Fruit fly (Drosophila melanogaster): Measurements from ENCODE around the gene CG42780.

The CG42780 gene

dm6 chrX:7298323-7298722 lies 33.7 kb downstream of the CG42780 start:
- TF ChIP-seq lab (GFP tag; optimal IDR thresholded peaks at IDR 0.05): no peak
- TF ChIP-seq gem (tag; optimal IDR thresholded peaks at IDR 0.05): no peak
- peak; percentile 54 for TF ChIP-seq Med (GFP tag)
- no peak for TF ChIP-seq ac (GFP tag; optimal IDR thresholded peaks at IDR 0.05)

dm6 chrX:7296721-7297227 lies 35.2 kb downstream of the CG42780 start:
- no peak for TF ChIP-seq CG17829 (tag; optimal IDR thresholded peaks at IDR 0.05)
- peak; percentile 97 for TF ChIP-seq cad (GFP tag; optimal IDR thresholded peaks at IDR 0.05)
- TF ChIP-seq Bdp1 (GFP tag; optimal IDR thresholded peaks at IDR 0.05): no peak
- no peak for TF ChIP-seq CG4707 (GFP tag; optimal IDR thresholded peaks at IDR 0.05)
- peak; percentile 76 for TF ChIP-seq CG7271 (tag; optimal IDR thresholded peaks at IDR 0.05)
- TF ChIP-seq dan (GFP tag; IDR thresholded peaks at IDR 0.05): no peak
- TF ChIP-seq CG3163 (GFP tag; optimal IDR thresholded peaks at IDR 0.05): no peak
- TF ChIP-seq CG11696 (GFP tag; IDR thresholded peaks at IDR 0.05): no peak
- TF ChIP-seq croc (GFP tag; conservative IDR thresholded peaks at IDR 0.05): no peak
- no peak for TF ChIP-seq usp (GFP tag; optimal IDR thresholded peaks at IDR 0.05)
- TF ChIP-seq hkb (optimal IDR thresholded peaks at IDR 0.05): no peak
- TF ChIP-seq hkb (GFP tag; IDR thresholded peaks at IDR 0.05): no peak
- TF ChIP-seq CG18476 (GFP tag; optimal IDR thresholded peaks at IDR 0.05): no peak
- TF ChIP-seq CTCF (GFP tag; optimal IDR thresholded peaks at IDR 0.05): no peak
- TF ChIP-seq Rfx (GFP tag; IDR thresholded peaks at IDR 0.05): no peak
- peak; percentile 70 for TF ChIP-seq CG15479 (GFP tag; optimal IDR thresholded peaks at IDR 0.05)
- no peak for TF ChIP-seq kni (GFP tag; optimal IDR thresholded peaks at IDR 0.05)
- TF ChIP-seq CG10274 (GFP tag; optimal IDR thresholded peaks at IDR 0.05): no peak
- TF ChIP-seq B-H1 (GFP tag; IDR thresholded peaks at IDR 0.05): no peak
- TF ChIP-seq dpn (GFP tag; optimal IDR thresholded peaks at IDR 0.05): no peak
- TF ChIP-seq CG33557 (GFP tag; optimal IDR thresholded peaks at IDR 0.05): no peak
- no peak for TF ChIP-seq sob (GFP tag; IDR thresholded peaks at IDR 0.05)
- TF ChIP-seq sisA (GFP tag; IDR thresholded peaks at IDR 0.05): no peak
- no peak for TF ChIP-seq Nf-YC (tag; optimal IDR thresholded peaks at IDR 0.05)
- TF ChIP-seq h (optimal IDR thresholded peaks at IDR 0.05): no peak
- TF ChIP-seq CG8478 (optimal IDR thresholded peaks at IDR 0.05): no peak
- no peak for TF ChIP-seq Oli (tag; optimal IDR thresholded peaks at IDR 0.05)
- TF ChIP-seq CG2202 (tag; optimal IDR thresholded peaks at IDR 0.05): no peak
- TF ChIP-seq sens-2 (GFP tag; IDR thresholded peaks at IDR 0.05): no peak
- TF ChIP-seq tll (GFP tag; optimal IDR thresholded peaks at IDR 0.05): peak in 1 of 2 experiments; percentile 85
- no peak for TF ChIP-seq CG1529 (GFP tag; optimal IDR thresholded peaks at IDR 0.05)
- TF ChIP-seq HLHmδ (GFP tag; optimal IDR thresholded peaks at IDR 0.05): no peak
- TF ChIP-seq CG14667 (GFP tag; IDR thresholded peaks at IDR 0.05): no peak
- no peak for TF ChIP-seq CG5180 (GFP tag; optimal IDR thresholded peaks at IDR 0.05)
- peak; percentile 56 for TF ChIP-seq zen (tag; optimal IDR thresholded peaks at IDR 0.05)
- no peak for TF ChIP-seq Ssrp (tag; optimal IDR thresholded peaks at IDR 0.05)
- TF ChIP-seq Adf1 (GFP tag; IDR thresholded peaks at IDR 0.05): no peak
- no peak for TF ChIP-seq seq (GFP tag; IDR thresholded peaks at IDR 0.05)

dm6 chrX:7295973-7296372 lies 36.0 kb downstream of the CG42780 start:
- TF ChIP-seq CG11456 (GFP tag; IDR thresholded peaks at IDR 0.05) (no peak), cad (GFP tag; optimal IDR thresholded peaks at IDR 0.05) (no peak), sd (tag; optimal IDR thresholded peaks at IDR 0.05) (peak; percentile 7), Med (GFP tag) (peak; percentile 55), grn (GFP tag; optimal IDR thresholded peaks at IDR 0.05) (peak; percentile 83), kni (GFP tag; optimal IDR thresholded peaks at IDR 0.05) (peak; percentile 79)
